Worm (Caenorhabditis elegans): ENCODE data around the gene W03F9.2.
A peak's percentile ranks its signal among the peaks of the same experiment; 100 is the strongest.

W03F9.2 gene

ce11 chrV:138592-138991 lies 10.8 kb upstream of the W03F9.2 start, which contains the start of gene W03F9.9:
Gene W03F9.9 (plus strand): TSS chrV:138892.
- TF ChIP-seq pha-4 (tag; optimal IDR thresholded peaks at IDR 0.05): no peak
- TF ChIP-seq lsy-2 (tag; optimal IDR thresholded peaks at IDR 0.05): no peak
- TF ChIP-seq ces-1 (GFP tag; optimal IDR thresholded peaks at IDR 0.05): no peak
- TF ChIP-seq unc-62 (GFP tag; optimal IDR thresholded peaks at IDR 0.05): no peak
- TF ChIP-seq ceh-83 (GFP tag; optimal IDR thresholded peaks at IDR 0.05): no peak
- TF ChIP-seq mls-2 (tag; optimal IDR thresholded peaks at IDR 0.05): no peak
- no peak for TF ChIP-seq blmp-1 (tag; optimal IDR thresholded peaks at IDR 0.05)
- no peak for TF ChIP-seq mep-1 (tag; optimal IDR thresholded peaks at IDR 0.05)
- TF ChIP-seq ceh-39 (tag; optimal IDR thresholded peaks at IDR 0.05): no peak
- no peak for TF ChIP-seq nhr-12 (tag; optimal IDR thresholded peaks at IDR 0.05)

DNA sequence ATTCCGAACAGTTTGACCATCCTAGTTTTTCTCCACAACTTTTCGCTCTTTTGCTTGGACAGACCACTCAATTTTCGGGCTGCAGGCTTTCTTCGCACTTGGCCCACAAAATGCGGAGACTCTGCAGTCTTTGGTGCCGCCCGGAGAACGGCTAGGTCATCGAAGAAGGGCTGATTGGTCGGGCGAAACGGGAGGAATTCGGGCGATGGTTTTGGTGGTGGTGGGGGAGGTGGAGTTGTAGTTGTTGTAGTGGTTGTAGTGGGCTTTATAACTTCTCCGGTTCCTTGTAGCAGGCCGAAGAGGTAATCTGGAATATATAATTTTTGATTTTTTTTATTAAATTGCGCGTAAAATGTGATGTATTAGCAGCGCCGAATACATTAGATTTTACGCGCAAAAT lies 9.8 kb upstream of the W03F9.2 start:
- TF ChIP-seq zip-8 (tag; optimal IDR thresholded peaks at IDR 0.05) (no peak), drap-1 (GFP tag; optimal IDR thresholded peaks at IDR 0.05) (no peak), nhr-2 (tag; optimal IDR thresholded peaks at IDR 0.05) (no peak), lin-32 (GFP tag; optimal IDR thresholded peaks at IDR 0.05) (no peak)

DNA sequence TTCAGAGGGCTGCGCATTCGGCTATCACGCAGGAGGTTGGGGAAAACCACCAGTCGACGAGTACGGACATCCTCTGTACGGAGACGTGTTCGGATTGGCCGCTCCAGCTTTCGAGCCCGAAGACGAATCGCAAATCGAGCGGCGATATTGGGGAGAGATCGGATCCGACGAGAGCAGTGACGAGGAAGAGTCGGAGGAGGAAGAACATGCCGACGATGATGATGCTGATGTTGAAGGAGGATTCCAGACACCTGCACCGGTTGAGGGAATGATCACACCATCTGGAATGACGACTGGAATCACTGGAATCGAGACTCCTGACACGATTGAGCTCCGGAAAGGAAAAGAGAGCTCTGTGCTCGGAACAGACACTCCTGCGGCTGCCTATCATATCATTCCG lies 2.4 kb upstream of the W03F9.2 start:
- TF ChIP-seq ztf-11 (tag; optimal IDR thresholded peaks at IDR 0.05) (no peak), blmp-1 (tag; optimal IDR thresholded peaks at IDR 0.05) (no peak), unc-120 (tag; optimal IDR thresholded peaks at IDR 0.05; ENCODE audit: poor library complexity, severe bottlenecking) (no peak), elt-1 (tag; optimal IDR thresholded peaks at IDR 0.05; ENCODE audit: borderline replicate concordance, insufficient read depth) (no peak), bed-3 (GFP tag; optimal IDR thresholded peaks at IDR 0.05) (no peak), nhr-76 (tag; optimal IDR thresholded peaks at IDR 0.05) (no peak), nhr-28 (tag; optimal IDR thresholded peaks at IDR 0.05) (no peak), flh-1 (GFP tag; optimal IDR thresholded peaks at IDR 0.05) (no peak), unc-39 (tag; optimal IDR thresholded peaks at IDR 0.05) (no peak), mep-1 (tag; optimal IDR thresholded peaks at IDR 0.05) (no peak), ceh-83 (GFP tag; optimal IDR thresholded peaks at IDR 0.05) (no peak), sptf-1 (tag; optimal IDR thresholded peaks at IDR 0.05) (no peak), unc-62 (GFP tag; optimal IDR thresholded peaks at IDR 0.05) (no peak)

- no peak for TF ChIP-seq flh-1 (GFP tag; optimal IDR thresholded peaks at IDR 0.05)
- no peak for TF ChIP-seq ztf-11 (tag; optimal IDR thresholded peaks at IDR 0.05)
- TF ChIP-seq nhr-237 (tag; optimal IDR thresholded peaks at IDR 0.05): peak; percentile 49
- peak; percentile 92 for TF ChIP-seq ces-1 (GFP tag; optimal IDR thresholded peaks at IDR 0.05)
- TF ChIP-seq hlh-1 (tag; optimal IDR thresholded peaks at IDR 0.05): no peak
- no peak for TF ChIP-seq unc-62 (GFP tag; optimal IDR thresholded peaks at IDR 0.05)
- TF ChIP-seq mls-2 (tag; optimal IDR thresholded peaks at IDR 0.05): no peak
- TF ChIP-seq elt-1 (tag; optimal IDR thresholded peaks at IDR 0.05; ENCODE audit: borderline replicate concordance, insufficient read depth): no peak
- no peak for TF ChIP-seq mab-5 (tag; optimal IDR thresholded peaks at IDR 0.05)
- peak; percentile 51 for TF ChIP-seq mep-1 (tag; optimal IDR thresholded peaks at IDR 0.05)
- TF ChIP-seq M03D4.4 (tag; optimal IDR thresholded peaks at IDR 0.05): no peak
- TF ChIP-seq nhr-76 (tag; optimal IDR thresholded peaks at IDR 0.05): no peak
- TF ChIP-seq drap-1 (GFP tag; optimal IDR thresholded peaks at IDR 0.05): no peak
- TF ChIP-seq unc-39 (tag; optimal IDR thresholded peaks at IDR 0.05): no peak
- TF ChIP-seq ceh-83 (GFP tag; optimal IDR thresholded peaks at IDR 0.05): no peak
- no peak for TF ChIP-seq snpc-4 (tag; optimal IDR thresholded peaks at IDR 0.05)
- peak; percentile 18 for TF ChIP-seq pha-4 (tag; optimal IDR thresholded peaks at IDR 0.05)
- peak; percentile 23 for TF ChIP-seq lsy-2 (tag; optimal IDR thresholded peaks at IDR 0.05)
- TF ChIP-seq lin-32 (GFP tag; optimal IDR thresholded peaks at IDR 0.05): no peak
- no peak for TF ChIP-seq cnd-1 (tag; optimal IDR thresholded peaks at IDR 0.05)
- no peak for TF ChIP-seq sem-2 (GFP tag; optimal IDR thresholded peaks at IDR 0.05)
- TF ChIP-seq sptf-1 (tag; optimal IDR thresholded peaks at IDR 0.05): no peak
- TF ChIP-seq ceh-39 (tag; optimal IDR thresholded peaks at IDR 0.05): no peak
- TF ChIP-seq blmp-1 (tag; optimal IDR thresholded peaks at IDR 0.05): no peak
- TF ChIP-seq zip-8 (tag; optimal IDR thresholded peaks at IDR 0.05): no peak
- TF ChIP-seq nhr-2 (tag; optimal IDR thresholded peaks at IDR 0.05): no peak
- no peak for TF ChIP-seq elt-3 (tag; optimal IDR thresholded peaks at IDR 0.05)
- peak; percentile 42 for TF ChIP-seq lin-13 (tag; optimal IDR thresholded peaks at IDR 0.05)
- no peak for TF ChIP-seq tbx-8 (GFP tag; optimal IDR thresholded peaks at IDR 0.05)
- TF ChIP-seq unc-120 (tag; optimal IDR thresholded peaks at IDR 0.05; ENCODE audit: poor library complexity, severe bottlenecking): no peak
- TF ChIP-seq ham-2 (GFP tag; optimal IDR thresholded peaks at IDR 0.05): no peak
- TF ChIP-seq bed-3 (GFP tag; optimal IDR thresholded peaks at IDR 0.05): no peak
- peak; percentile 41 for TF ChIP-seq ceh-43 (GFP tag; optimal IDR thresholded peaks at IDR 0.05)
- no peak for TF ChIP-seq nhr-28 (tag; optimal IDR thresholded peaks at IDR 0.05)
- TF ChIP-seq nhr-12 (tag; optimal IDR thresholded peaks at IDR 0.05): no peak
These were observed 1.2 kb downstream of the W03F9.2 start, which contains the start of gene W03F9.1 for ce11 chrV:126610-127009. Gene W03F9.1 (minus strand): TSS chrV:126718.
